Fruit fly (Drosophila melanogaster) whole organism, embryonic: Measurements from ENCODE around the gene Jhbp12.
A peak's percentile ranks its signal among the peaks of the same experiment; 100 is the strongest.

Source experiments
- CG11085 ChIP-seq: fragments of 200-800 bp; sonication (Bioruptor generic); IDR thresholded peaks from 2 replicates; pipeline ENCODE4 v1.3.6; 2022; ENCODE audit warnings: missing biosample characterization, missing genetic modification characterization
- CG11456 ChIP-seq: fragments of 200-800 bp; sonication (Bioruptor generic); IDR thresholded peaks from 3 replicates; pipeline ENCODE4 v1.3.6; 2022; ENCODE audit warnings: missing biosample characterization, missing genetic modification characterization
- CG11560 ChIP-seq: fragments of 200-800 bp; sonication (Bioruptor generic); IDR thresholded peaks from 3 replicates; pipeline ENCODE4 v1.3.6; 2022; ENCODE audit warnings: missing biosample characterization, missing genetic modification characterization
- CG12104 ChIP-seq: fragments of 200-800 bp; sonication (Bioruptor generic); optimal IDR thresholded peaks from 3 replicates; lab custom pipeline; 2016; ENCODE audit warnings: missing biosample characterization, missing genetic modification characterization
- CG14710 ChIP-seq: fragments of 200-800 bp; sonication (Bioruptor generic); optimal IDR thresholded peaks from 3 replicates; lab custom pipeline; 2019; ENCODE audit warnings: missing biosample characterization, mild to moderate bottlenecking, missing genetic modification characterization, moderate library complexity
- CG15269 ChIP-seq: fragments of 200-800 bp; sonication (Bioruptor generic); optimal IDR thresholded peaks from 2 replicates; lab custom pipeline; 2018; ENCODE audit warnings: missing biosample characterization, mild to moderate bottlenecking, missing genetic modification characterization, moderate library complexity
- CG15479 ChIP-seq: fragments of 200-800 bp; sonication (Bioruptor generic); optimal IDR thresholded peaks from 3 replicates; lab custom pipeline; 2019; ENCODE audit warnings: missing biosample characterization, mild to moderate bottlenecking, missing genetic modification characterization, moderate library complexity
- CG18262 ChIP-seq: fragments of 200-800 bp; optimal IDR thresholded peaks from 3 replicates; lab custom pipeline; 2019; ENCODE audit warnings: missing biosample characterization, mild to moderate bottlenecking, missing genetic modification characterization, moderate library complexity
- CG18599 ChIP-seq: fragments of 200-800 bp; sonication (Bioruptor generic); optimal IDR thresholded peaks from 3 replicates; lab custom pipeline; 2017; ENCODE audit warnings: missing biosample characterization, missing genetic modification characterization, mild to moderate bottlenecking, moderate library complexity, missing genetic modification reagents
- CG2199 ChIP-seq: fragments of 200-800 bp; sonication (Bioruptor generic); IDR thresholded peaks from 3 replicates; pipeline ENCODE4 v1.3.6; 2022; ENCODE audit warnings: missing biosample characterization, missing genetic modification characterization
- CG30403 ChIP-seq: fragments of 200-800 bp; sonication (Bioruptor generic); optimal IDR thresholded peaks from 3 replicates; lab custom pipeline; 2016; ENCODE audit warnings: missing biosample characterization, missing genetic modification characterization
- CG32767 ChIP-seq: fragments of 200-800 bp; sonication (Bioruptor generic); IDR thresholded peaks from 2 replicates; pipeline ENCODE4 v1.3.6; 2022; ENCODE audit warnings: missing biosample characterization, missing genetic modification characterization
- CG3281 ChIP-seq: fragments of 200-800 bp; sonication (Bioruptor generic); optimal IDR thresholded peaks from 3 replicates; lab custom pipeline; 2017; ENCODE audit warnings: missing biosample characterization, mild to moderate bottlenecking, missing genetic modification characterization
- CG4617 ChIP-seq: fragments of 200-800 bp; sonication (Bioruptor generic); optimal IDR thresholded peaks from 3 replicates; lab custom pipeline; 2016; ENCODE audit warnings: missing biosample characterization, missing genetic modification characterization, borderline replicate concordance
- CG5180 ChIP-seq: fragments of 200-800 bp; sonication (Bioruptor generic); optimal IDR thresholded peaks from 3 replicates; lab custom pipeline; 2017; ENCODE audit warnings: missing biosample characterization, missing genetic modification characterization, mild to moderate bottlenecking, moderate library complexity, missing genetic modification reagents
- CG6689 ChIP-seq: fragments of 200-800 bp; sonication (Bioruptor generic); IDR thresholded peaks from 2 replicates; pipeline ENCODE4 v1.3.6; 2022; ENCODE audit warnings: missing biosample characterization, missing genetic modification characterization
- CG6854 ChIP-seq: fragments of 200-800 bp; sonication (Bioruptor generic); optimal IDR thresholded peaks from 3 replicates; lab custom pipeline; 2017; ENCODE audit warnings: missing biosample characterization, mild to moderate bottlenecking, missing genetic modification characterization
- CG8089 ChIP-seq: fragments of 200-800 bp; sonication (Bioruptor generic); optimal IDR thresholded peaks from 3 replicates; lab custom pipeline; 2016; ENCODE audit warnings: missing biosample characterization, missing genetic modification characterization
- CG8290 ChIP-seq, 3 experiments: fragments of 200-800 bp; sonication (Bioruptor generic); optimal IDR thresholded peaks; 2 replicates each; lab custom pipeline; 2016 to 2019; ENCODE audit warnings: missing biosample characterization in 3 of 3, missing genetic modification characterization in 3 of 3, mild to moderate bottlenecking in 2 of 3, moderate library complexity in 1 of 3
- CG9437 ChIP-seq: fragments of 200-800 bp; sonication (Bioruptor generic); optimal IDR thresholded peaks from 2 replicates; lab custom pipeline; 2018; ENCODE audit warnings: missing biosample characterization, mild to moderate bottlenecking, missing genetic modification characterization
- Gug ChIP-seq: fragments of 200-800 bp; sonication (Bioruptor generic); IDR thresholded peaks from 4 replicates; pipeline ENCODE4 v1.3.6; 2022; ENCODE audit warnings: missing biosample characterization, missing genetic modification characterization
- Hr78 ChIP-seq, 2 experiments: fragments of 200-800 bp in 1 of 2; fragments of >200 bp in 1 of 2; sonication (Bioruptor generic) in 1 of 2; optimal IDR thresholded peaks; 2 replicates each; lab custom pipeline; 2017 to 2019; ENCODE audit warnings: missing biosample characterization in 2 of 2, missing genetic modification characterization in 2 of 2, mild to moderate bottlenecking in 1 of 2, moderate library complexity in 1 of 2
- PHDP ChIP-seq: fragments of 200-800 bp; sonication (Bioruptor generic); optimal IDR thresholded peaks from 3 replicates; lab custom pipeline; 2018; ENCODE audit warnings: missing biosample characterization, mild to moderate bottlenecking, missing genetic modification characterization, moderate library complexity
- Scr ChIP-seq: fragments of 200-800 bp; sonication (Bioruptor generic); IDR thresholded peaks from 2 replicates; pipeline ENCODE4 v1.3.6; 2022; ENCODE audit warnings: missing biosample characterization, missing genetic modification characterization; ENCODE audit not compliant: partially characterized antibody
- Sox100B ChIP-seq: fragments of 200-800 bp; sonication (Bioruptor generic); optimal IDR thresholded peaks from 3 replicates; lab custom pipeline; 2018; ENCODE audit warnings: missing biosample characterization, mild to moderate bottlenecking, missing genetic modification characterization
- Sry-β ChIP-seq: fragments of 200-800 bp; sonication (Bioruptor generic); optimal IDR thresholded peaks from 2 replicates; lab custom pipeline; 2018; ENCODE audit warnings: missing biosample characterization, mild to moderate bottlenecking, missing genetic modification characterization, moderate library complexity
- ac ChIP-seq: fragments of 200-800 bp; sonication (Bioruptor generic); optimal IDR thresholded peaks from 3 replicates; lab custom pipeline; 2017; ENCODE audit warnings: missing biosample characterization, mild to moderate bottlenecking, missing genetic modification characterization
- al ChIP-seq: fragments of 200-800 bp; sonication (Bioruptor generic); IDR thresholded peaks from 2 replicates; pipeline ENCODE4 v1.3.6; 2022; ENCODE audit warnings: missing biosample characterization, missing genetic modification characterization
- cg ChIP-seq: fragments of 200-800 bp; sonication (Bioruptor generic); optimal IDR thresholded peaks from 3 replicates; lab custom pipeline; 2019; ENCODE audit warnings: missing biosample characterization, mild to moderate bottlenecking, missing genetic modification characterization, moderate library complexity
- en ChIP-seq: fragments of 200-800 bp; sonication (Bioruptor generic); optimal IDR thresholded peaks from 2 replicates; lab custom pipeline; 2016; ENCODE audit warnings: missing biosample characterization, missing genetic modification characterization
- exex ChIP-seq: fragments of 200-800 bp; sonication (Bioruptor generic); optimal IDR thresholded peaks from 4 replicates; lab custom pipeline; 2018; ENCODE audit warnings: missing biosample characterization, mild to moderate bottlenecking, missing genetic modification characterization, moderate library complexity
- eyg ChIP-seq: fragments of 200-800 bp; sonication (Bioruptor generic); optimal IDR thresholded peaks from 3 replicates; lab custom pipeline; 2016; ENCODE audit warnings: missing biosample characterization, missing genetic modification characterization
- fd102C ChIP-seq: fragments of 200-800 bp; sonication (Bioruptor generic); optimal IDR thresholded peaks from 2 replicates; lab custom pipeline; 2018; ENCODE audit warnings: missing biosample characterization, mild to moderate bottlenecking, missing genetic modification characterization, moderate library complexity
- fd64A ChIP-seq: fragments of 200-800 bp; sonication (Bioruptor generic); optimal IDR thresholded peaks from 3 replicates; lab custom pipeline; 2018; ENCODE audit warnings: missing biosample characterization, mild to moderate bottlenecking, missing genetic modification characterization
- fd96Cb ChIP-seq: fragments of 200-800 bp; sonication (Bioruptor generic); optimal IDR thresholded peaks from 2 replicates; lab custom pipeline; 2018; ENCODE audit warnings: missing biosample characterization, mild to moderate bottlenecking, missing genetic modification characterization, moderate library complexity
- fu2 ChIP-seq: fragments of 200-800 bp; sonication (Bioruptor generic); optimal IDR thresholded peaks from 2 replicates; lab custom pipeline; 2016; ENCODE audit warnings: missing biosample characterization, missing genetic modification characterization
- gcm ChIP-seq: fragments of 200-800 bp; sonication (Bioruptor generic); optimal IDR thresholded peaks from 2 replicates; lab custom pipeline; 2019; ENCODE audit warnings: missing biosample characterization, mild to moderate bottlenecking, missing genetic modification characterization, moderate library complexity
- ind ChIP-seq: fragments of 200-800 bp; sonication (Bioruptor generic); optimal IDR thresholded peaks from 3 replicates; lab custom pipeline; 2016; ENCODE audit warnings: missing biosample characterization, missing genetic modification characterization
- lola ChIP-seq, 3 experiments: fragments of >200 bp in 2 of 3; fragments of 200-800 bp in 1 of 3; sonication (Bioruptor generic) in 1 of 3; optimal IDR thresholded peaks; 2 replicates each; lab custom pipeline; 2017 to 2019; ENCODE audit warnings: missing biosample characterization in 3 of 3, missing genetic modification characterization in 3 of 3, mild to moderate bottlenecking in 1 of 3, moderate library complexity in 1 of 3
- mld ChIP-seq: fragments of 200-800 bp; sonication (Bioruptor generic); IDR thresholded peaks from 3 replicates; pipeline ENCODE4 v1.3.6; 2022; ENCODE audit warnings: missing biosample characterization, missing genetic modification characterization; ENCODE audit not compliant: partially characterized antibody
- oc ChIP-seq: fragments of 200-800 bp; sonication (Bioruptor generic); optimal IDR thresholded peaks from 2 replicates; lab custom pipeline; 2018; ENCODE audit warnings: missing biosample characterization, mild to moderate bottlenecking, missing genetic modification characterization, moderate library complexity
- pzg ChIP-seq: fragments of 200-800 bp; sonication (Bioruptor generic); optimal IDR thresholded peaks from 3 replicates; lab custom pipeline; 2018; ENCODE audit warnings: missing biosample characterization, mild to moderate bottlenecking, missing genetic modification characterization, moderate library complexity
- repo ChIP-seq: fragments of 200-800 bp; sonication (Bioruptor generic); optimal IDR thresholded peaks from 2 replicates; lab custom pipeline; 2016; ENCODE audit warnings: missing biosample characterization, missing genetic modification characterization
- sens-2 ChIP-seq: fragments of 200-800 bp; sonication (Bioruptor generic); IDR thresholded peaks from 2 replicates; pipeline ENCODE4 v1.3.6; 2022; ENCODE audit warnings: missing biosample characterization, missing genetic modification characterization
- trh ChIP-seq: fragments of 200-800 bp; sonication (Bioruptor generic); optimal IDR thresholded peaks from 2 replicates; lab custom pipeline; 2016; ENCODE audit warnings: missing biosample characterization, missing genetic modification characterization
- unc-4 ChIP-seq: fragments of 200-800 bp; sonication (Bioruptor generic); IDR thresholded peaks from 2 replicates; pipeline ENCODE4 v1.3.6; 2022; ENCODE audit warnings: missing biosample characterization, missing genetic modification characterization; ENCODE audit not compliant: partially characterized antibody
- unpg ChIP-seq: fragments of 200-800 bp; sonication (Bioruptor generic); optimal IDR thresholded peaks from 3 replicates; lab custom pipeline; 2018; ENCODE audit warnings: missing biosample characterization, mild to moderate bottlenecking, missing genetic modification characterization, moderate library complexity
- usp ChIP-seq: fragments of >200 bp; optimal IDR thresholded peaks from 2 replicates; lab custom pipeline; 2017; ENCODE audit warnings: missing biosample characterization, missing genetic modification characterization

Jhbp12 gene

DNA sequence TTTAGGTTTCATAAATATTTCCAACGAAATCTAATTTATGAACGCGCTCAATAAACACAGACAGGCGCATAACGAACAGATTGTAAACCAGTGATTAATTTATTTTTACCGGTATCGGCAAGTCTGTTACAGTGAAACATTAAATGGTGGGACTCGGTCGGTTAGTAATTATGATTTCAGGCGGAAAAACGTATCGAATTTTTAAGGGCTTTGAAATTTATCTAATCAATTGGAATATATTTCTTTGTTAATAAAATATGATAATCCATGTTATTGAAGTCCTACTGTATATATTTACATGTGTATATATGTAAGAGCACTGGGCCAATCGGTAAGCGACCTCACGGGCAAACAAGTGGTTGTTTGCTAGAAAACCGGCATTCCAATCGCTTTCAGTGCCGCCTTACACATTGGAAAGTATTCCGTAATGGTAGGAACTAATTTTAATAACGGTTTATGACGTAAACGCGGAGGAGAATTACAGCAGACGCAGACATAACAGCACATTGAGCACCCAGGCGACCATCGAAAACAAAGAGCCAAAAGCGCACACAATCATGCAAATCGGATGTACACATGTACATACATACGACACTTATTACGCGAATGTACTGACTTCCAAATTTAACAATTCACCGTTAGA is 18.6 kb downstream of the Jhbp12 start (continued):
- peak in 1 of 2 experiments; percentile 70 for TF ChIP-seq Hr78 (GFP tag; optimal IDR thresholded peaks at IDR 0.05; lab: Kevin White, UChicago)
- no peak; the same call in 2 of the 3 replicates for TF ChIP-seq mld (GFP tag; lab: Robert Waterston, UW)
- no peak for TF ChIP-seq usp (GFP tag; lab: Kevin White, UChicago)
- peak; percentile 88 for TF ChIP-seq fu2 (GFP tag; lab: Kevin White, UChicago)
- TF ChIP-seq CG6854 (GFP tag; lab: Kevin White, UChicago): peak; percentile 78
- peak; percentile 87 for TF ChIP-seq CG3281
- TF ChIP-seq Sox100B (GFP tag; lab: Kevin White, UChicago): peak; percentile 61
- TF ChIP-seq PHDP (tag; lab: Kevin White, UChicago): peak; percentile 97
- TF ChIP-seq CG6689 (GFP tag; lab: Robert Waterston, UW): peak; percentile 93
- no peak for TF ChIP-seq Sry-β
- no peak for TF ChIP-seq CG15479 (GFP tag; lab: Kevin White, UChicago)
- TF ChIP-seq sens-2 (GFP tag; lab: Robert Waterston, UW): peak; percentile 92
- peak; percentile 90; the same call in 2 of the 3 replicates for TF ChIP-seq CG2199 (GFP tag; lab: Robert Waterston, UW)
- peak; percentile 93 for TF ChIP-seq unpg
- TF ChIP-seq lola (GFP tag; optimal IDR thresholded peaks at IDR 0.05; lab: Kevin White, UChicago): no peak
- no peak for TF ChIP-seq cg
- peak; percentile 47 for TF ChIP-seq en (GFP tag; lab: Kevin White, UChicago)
- peak; percentile 95 for TF ChIP-seq al (GFP tag; lab: Robert Waterston, UW)
- peak; percentile 13 for TF ChIP-seq eyg
- TF ChIP-seq Scr (GFP tag; lab: Robert Waterston, UW): no peak
- peak; percentile 86 for TF ChIP-seq ind (GFP tag; lab: Kevin White, UChicago)
- TF ChIP-seq CG8290 (GFP tag; optimal IDR thresholded peaks at IDR 0.05; lab: Kevin White, UChicago): no peak
- no peak for TF ChIP-seq CG8290 (tag; optimal IDR thresholded peaks at IDR 0.05; lab: Kevin White, UChicago)
- peak; percentile 32 for TF ChIP-seq ac (GFP tag; lab: Kevin White, UChicago)
- TF ChIP-seq CG11085 (GFP tag; lab: Robert Waterston, UW): peak; percentile 93
- peak; percentile 94 for TF ChIP-seq oc (tag; lab: Kevin White, UChicago)
- peak; percentile 2 for TF ChIP-seq CG5180 (GFP tag; lab: Kevin White, UChicago)
- no peak for TF ChIP-seq CG4617 (GFP tag; lab: Kevin White, UChicago)
- TF ChIP-seq Gug (GFP tag; lab: Robert Waterston, UW): peak; percentile 95
- TF ChIP-seq fd64A (GFP tag; lab: Kevin White, UChicago): peak; percentile 82
- peak; percentile 4 for TF ChIP-seq pzg (GFP tag; lab: Kevin White, UChicago)
- peak; percentile 92 for TF ChIP-seq CG12104 (GFP tag; lab: Kevin White, UChicago)
- TF ChIP-seq CG18262 (tag; lab: Kevin White, UChicago): no peak
- peak; percentile 81 for TF ChIP-seq repo (GFP tag; lab: Kevin White, UChicago)
- peak; percentile 98 for TF ChIP-seq CG15269 (tag; lab: Kevin White, UChicago)
- TF ChIP-seq fd96Cb (tag; lab: Kevin White, UChicago): peak; percentile 76
- peak; percentile 87 for TF ChIP-seq CG9437 (GFP tag; lab: Kevin White, UChicago)
- TF ChIP-seq CG18599 (GFP tag; lab: Kevin White, UChicago): peak; percentile 91
- peak; percentile 79 for TF ChIP-seq gcm (GFP tag; lab: Kevin White, UChicago)
- peak; percentile 92 for TF ChIP-seq CG32767
- peak; percentile 90 for TF ChIP-seq CG30403 (GFP tag; lab: Kevin White, UChicago)
- TF ChIP-seq CG11456 (GFP tag; lab: Robert Waterston, UW): peak; percentile 98
- TF ChIP-seq CG14710 (tag; lab: Kevin White, UChicago): peak; percentile 19
- no peak for TF ChIP-seq unc-4
- no peak for TF ChIP-seq fd102C
- TF ChIP-seq CG8089: peak; percentile 80
- TF ChIP-seq CG11560 (tag; lab: Robert Waterston, UW): peak; percentile 75; the same call in 2 of the 3 replicates
- TF ChIP-seq exex (tag; lab: Kevin White, UChicago): peak; percentile 86
- peak; percentile 79 for TF ChIP-seq trh (GFP tag; lab: Kevin White, UChicago)
